Fruit fly (Drosophila melanogaster) whole organism: Measurements from ENCODE around the gene CG5909.

Experiments
- CG8478 ChIP-seq: fragments of >200 bp; optimal IDR thresholded peaks from 2 replicates; lab custom pipeline; 2018; ENCODE audit warnings: inconsistent platforms
- pan ChIP-seq: fragments of >200 bp; optimal IDR thresholded peaks from 2 replicates; lab custom pipeline; 2017
- psq ChIP-seq: fragments of >200 bp; optimal IDR thresholded peaks from 2 replicates; lab custom pipeline; 2017
- usp ChIP-seq: fragments of >200 bp; optimal IDR thresholded peaks from 2 replicates; lab custom pipeline; 2017; ENCODE audit warnings: missing biosample characterization, missing genetic modification characterization, mixed read lengths

- TF ChIP-seq usp (GFP tag; lab: Kevin White, UChicago) (no peak), psq (no peak), CG8478 (lab: Kevin White, UChicago) (no peak), pan (no peak)
These were observed 23.0 kb upstream of the CG5909 start for dm6 chr3R:27137914-27138323.
